Worm (Caenorhabditis elegans) whole organism, young adult: Measurements from ENCODE around the gene acs-4.

Experiments
- F22D6.2 ChIP-seq: sonication (generic microtip); optimal IDR thresholded peaks from 2 replicates; lab custom pipeline; 2016; ENCODE audit warnings: mild to moderate bottlenecking, missing genetic modification characterization, missing compliant biosample characterization
- F23B12.7 ChIP-seq: sonication (generic microtip); optimal IDR thresholded peaks from 2 replicates; lab custom pipeline; 2017; ENCODE audit warnings: missing genetic modification characterization, mild to moderate bottlenecking, missing compliant biosample characterization, antibody characterized with exemption, moderate library complexity; ENCODE audit not compliant: insufficient read depth
- F33H1.4 ChIP-seq: fragments of 200-800 bp; sonication (Bioruptor generic); IDR thresholded peaks from 2 replicates; pipeline ENCODE4 v1.3.6; 2022; ENCODE audit warnings: missing genetic modification reagents, missing genetic modification characterization, missing compliant biosample characterization
- F39B2.1 ChIP-seq: fragments of 200-800 bp; sonication (Bioruptor generic); IDR thresholded peaks from 2 replicates; pipeline ENCODE4 v1.3.6; 2022; ENCODE audit warnings: missing genetic modification reagents, missing genetic modification characterization, missing compliant biosample characterization
- F52B5.7 ChIP-seq: sonication (generic microtip); optimal IDR thresholded peaks from 2 replicates; lab custom pipeline; 2016; ENCODE audit warnings: mild to moderate bottlenecking, missing genetic modification characterization, missing compliant biosample characterization
- K12H6.12 ChIP-seq: fragments of 200-800 bp; sonication (Bioruptor generic); optimal IDR thresholded peaks from 2 replicates; lab custom pipeline; 2018; ENCODE audit warnings: mild to moderate bottlenecking, missing genetic modification characterization, missing compliant biosample characterization
- Y53G8AR.9 ChIP-seq: fragments of 200-800 bp; sonication (Bioruptor generic); conservative IDR thresholded peaks from 2 replicates; pipeline ENCODE4 v1.3.6; 2022; ENCODE audit warnings: missing genetic modification reagents, missing genetic modification characterization, missing compliant biosample characterization
- Y56A3A.18 ChIP-seq: fragments of 200-800 bp; sonication (Bioruptor generic); IDR thresholded peaks from 2 replicates; pipeline ENCODE4 v1.3.6; 2022; ENCODE audit warnings: missing genetic modification reagents, missing genetic modification characterization, missing compliant biosample characterization
- ZK185.1 ChIP-seq: sonication (generic microtip); optimal IDR thresholded peaks from 2 replicates; lab custom pipeline; 2016; ENCODE audit warnings: mild to moderate bottlenecking, missing genetic modification characterization, missing compliant biosample characterization; ENCODE audit not compliant: poor library complexity, severe bottlenecking
- ama-1 ChIP-seq, 3 experiments: fragments of 150-350 bp in 1 of 3; sonication (generic microtip) in 2 of 3; optimal IDR thresholded peaks; 2 replicates each; lab custom pipeline; 2014 to 2018; ENCODE audit warnings: missing biosample characterization in 2 of 3, missing genetic modification characterization in 2 of 3, missing genetic modification reagents in 2 of 3
- aptf-3 ChIP-seq: fragments of 200-800 bp; sonication (Bioruptor generic); IDR thresholded peaks from 2 replicates; pipeline ENCODE4 v1.3.6; 2022; ENCODE audit warnings: missing genetic modification characterization, missing compliant biosample characterization
- athp-1 ChIP-seq: sonication (generic microtip); optimal IDR thresholded peaks from 2 replicates; lab custom pipeline; 2017; ENCODE audit warnings: mild to moderate bottlenecking, missing genetic modification characterization, missing compliant biosample characterization
- attf-6 ChIP-seq: fragments of 200-800 bp; sonication (Bioruptor generic); IDR thresholded peaks from 2 replicates; pipeline ENCODE4 v1.3.6; 2022; ENCODE audit warnings: missing genetic modification reagents, missing genetic modification characterization, missing compliant biosample characterization
- cebp-1 ChIP-seq, 2 experiments: fragments of 200-800 bp in 1 of 2; sonication (Bioruptor generic) in 1 of 2; sonication (generic microtip) in 1 of 2; IDR thresholded peaks in 1 of 2; optimal IDR thresholded peaks in 1 of 2; 2 replicates each; pipeline versions ENCODE4 v1.3.6 to Lab custom; 2017 to 2022; ENCODE audit warnings: missing compliant biosample characterization in 2 of 2, missing genetic modification characterization in 2 of 2, mild to moderate bottlenecking in 1 of 2, missing genetic modification reagents in 1 of 2, moderate library complexity in 1 of 2
- ceh-100 ChIP-seq: fragments of 200-800 bp; sonication (Bioruptor generic); IDR thresholded peaks from 2 replicates; pipeline ENCODE4 v1.3.6; 2022; ENCODE audit warnings: missing genetic modification reagents, missing genetic modification characterization, missing compliant biosample characterization
- ceh-58 ChIP-seq: fragments of 200-800 bp; sonication (Bioruptor generic); IDR thresholded peaks from 2 replicates; pipeline ENCODE4 v1.3.6; 2022; ENCODE audit warnings: missing genetic modification characterization, missing compliant biosample characterization
- chd-7 ChIP-seq: sonication (generic microtip); optimal IDR thresholded peaks from 2 replicates; lab custom pipeline; 2016; ENCODE audit warnings: mild to moderate bottlenecking, missing genetic modification characterization, moderate library complexity, missing compliant biosample characterization
- die-1 ChIP-seq: sonication (generic microtip); optimal IDR thresholded peaks from 2 replicates; lab custom pipeline; 2016; ENCODE audit warnings: missing genotype, mild to moderate bottlenecking, missing genetic modification characterization, missing compliant biosample characterization
- dpff-1 ChIP-seq: sonication (generic microtip); optimal IDR thresholded peaks from 2 replicates; lab custom pipeline; 2017; ENCODE audit warnings: mild to moderate bottlenecking, missing genetic modification characterization, missing compliant biosample characterization
- dpl-1 ChIP-seq: fragments of 150-350 bp; optimal IDR thresholded peaks from 2 replicates; lab custom pipeline; 2014; ENCODE audit warnings: missing biosample characterization, missing genetic modification reagents, missing genetic modification characterization
- egl-44 ChIP-seq: fragments of 200-800 bp; sonication (Bioruptor generic); IDR thresholded peaks from 2 replicates; pipeline ENCODE4 v1.3.6; 2022; ENCODE audit warnings: missing genetic modification reagents, missing genetic modification characterization, missing compliant biosample characterization
- ekl-4 ChIP-seq: fragments of 200-800 bp; sonication (Bioruptor generic); IDR thresholded peaks from 2 replicates; pipeline ENCODE4 v1.3.6; 2022; ENCODE audit warnings: missing genetic modification reagents, missing genetic modification characterization, missing compliant biosample characterization
- hmg-1.2 ChIP-seq: fragments of 200-800 bp; sonication (Bioruptor generic); IDR thresholded peaks from 2 replicates; pipeline ENCODE4 v1.3.6; 2022; ENCODE audit warnings: missing genetic modification reagents, missing genetic modification characterization, missing compliant biosample characterization
- hsf-1 ChIP-seq: fragments of 200-800 bp; sonication (Bioruptor generic); IDR thresholded peaks from 2 replicates; pipeline ENCODE4 v1.3.6; 2022; ENCODE audit warnings: missing genetic modification reagents, missing genetic modification characterization, missing compliant biosample characterization
- let-607 ChIP-seq, 2 experiments: fragments of 200-800 bp in 1 of 2; sonication (Bioruptor generic) in 1 of 2; sonication (generic microtip) in 1 of 2; optimal IDR thresholded peaks; 2 replicates each; lab custom pipeline; 2016 to 2018; ENCODE audit warnings: mild to moderate bottlenecking in 2 of 2, missing compliant biosample characterization in 2 of 2, missing genetic modification characterization in 2 of 2, moderate library complexity in 2 of 2, missing genotype in 1 of 2
- lin-26 ChIP-seq: fragments of 200-800 bp; sonication (Bioruptor generic); IDR thresholded peaks from 2 replicates; pipeline ENCODE4 v1.3.6; 2022; ENCODE audit warnings: missing genetic modification reagents, missing genetic modification characterization, missing compliant biosample characterization
- lin-54 ChIP-seq: fragments of 200-800 bp; sonication (Bioruptor generic); optimal IDR thresholded peaks from 2 replicates; lab custom pipeline; 2018; ENCODE audit warnings: mild to moderate bottlenecking, missing genetic modification characterization, missing compliant biosample characterization
- lsl-1 ChIP-seq: fragments of 200-800 bp; sonication (Bioruptor generic); optimal IDR thresholded peaks from 2 replicates; lab custom pipeline; 2018; ENCODE audit warnings: mild to moderate bottlenecking, missing genetic modification characterization, moderate library complexity, missing compliant biosample characterization
- madf-3 ChIP-seq: fragments of 200-800 bp; sonication (Bioruptor generic); IDR thresholded peaks from 2 replicates; pipeline ENCODE4 v1.3.6; 2022; ENCODE audit warnings: missing genetic modification reagents, missing genetic modification characterization, missing compliant biosample characterization
- madf-6 ChIP-seq: fragments of 200-800 bp; sonication (Bioruptor generic); IDR thresholded peaks from 2 replicates; pipeline ENCODE4 v1.3.6; 2022; ENCODE audit warnings: missing genetic modification reagents, missing genetic modification characterization, missing compliant biosample characterization
- mcd-1 ChIP-seq: fragments of 200-800 bp; sonication (Bioruptor generic); IDR thresholded peaks from 2 replicates; pipeline ENCODE4 v1.3.6; 2022; ENCODE audit warnings: missing genetic modification reagents, missing genetic modification characterization, missing compliant biosample characterization
- nfya-1 ChIP-seq: sonication (generic microtip); optimal IDR thresholded peaks from 2 replicates; lab custom pipeline; 2017; ENCODE audit warnings: antibody characterized with exemption, missing compliant biosample characterization, missing genetic modification characterization, borderline replicate concordance; ENCODE audit not compliant: insufficient read depth
- nhr-120 ChIP-seq: fragments of 200-800 bp; sonication (Bioruptor generic); IDR thresholded peaks from 2 replicates; pipeline ENCODE4 v1.3.6; 2022; ENCODE audit warnings: missing genetic modification characterization, missing compliant biosample characterization
- nhr-90 ChIP-seq: sonication (generic microtip); optimal IDR thresholded peaks from 2 replicates; lab custom pipeline; 2016; ENCODE audit warnings: missing genotype, mild to moderate bottlenecking, missing genetic modification characterization, missing compliant biosample characterization
- pbrm-1 ChIP-seq: fragments of 200-800 bp; sonication (Bioruptor generic); IDR thresholded peaks from 2 replicates; pipeline ENCODE4 v1.3.6; 2022; ENCODE audit warnings: missing genetic modification reagents, missing genetic modification characterization, missing compliant biosample characterization
- rcor-1 ChIP-seq: fragments of 200-800 bp; sonication (Bioruptor generic); IDR thresholded peaks from 2 replicates; pipeline ENCODE4 v1.3.6; 2022; ENCODE audit warnings: missing genetic modification reagents, missing genetic modification characterization, missing compliant biosample characterization
- snpc-3.4 ChIP-seq: sonication (generic microtip); optimal IDR thresholded peaks from 2 replicates; lab custom pipeline; 2017; ENCODE audit warnings: missing genetic modification characterization, mild to moderate bottlenecking, missing compliant biosample characterization, antibody characterized with exemption, moderate library complexity, missing genotype, missing genetic modification reagents
- sptf-2 ChIP-seq: fragments of 200-800 bp; sonication (Bioruptor generic); optimal IDR thresholded peaks from 2 replicates; lab custom pipeline; 2018; ENCODE audit warnings: mild to moderate bottlenecking, missing genetic modification characterization, missing compliant biosample characterization
- tbp1 ChIP-seq: fragments of 200-800 bp; sonication (Bioruptor generic); optimal IDR thresholded peaks from 2 replicates; lab custom pipeline; 2018; ENCODE audit warnings: mild to moderate bottlenecking, missing genetic modification characterization, missing compliant biosample characterization
- tbx-9 ChIP-seq: sonication (generic microtip); optimal IDR thresholded peaks from 2 replicates; lab custom pipeline; 2016; ENCODE audit warnings: borderline replicate concordance, missing genetic modification characterization, inconsistent platforms, missing compliant biosample characterization
- unc-130 ChIP-seq: sonication (generic microtip); optimal IDR thresholded peaks from 2 replicates; lab custom pipeline; 2016; ENCODE audit warnings: missing genetic modification reagents, missing genetic modification characterization, missing compliant biosample characterization
- xnd-1 ChIP-seq: sonication (generic microtip); optimal IDR thresholded peaks from 2 replicates; lab custom pipeline; 2016; ENCODE audit warnings: missing genotype, missing genetic modification reagents, missing genetic modification characterization, missing compliant biosample characterization
- ztf-25 ChIP-seq: fragments of 200-800 bp; sonication (Bioruptor generic); IDR thresholded peaks from 2 replicates; pipeline ENCODE4 v1.3.6; 2022; ENCODE audit warnings: missing genetic modification reagents, missing genetic modification characterization, missing compliant biosample characterization
- ztf-26 ChIP-seq: sonication (generic microtip); optimal IDR thresholded peaks from 2 replicates; lab custom pipeline; 2017; ENCODE audit warnings: missing genetic modification characterization, missing compliant biosample characterization

Gene acs-4

DNA sequence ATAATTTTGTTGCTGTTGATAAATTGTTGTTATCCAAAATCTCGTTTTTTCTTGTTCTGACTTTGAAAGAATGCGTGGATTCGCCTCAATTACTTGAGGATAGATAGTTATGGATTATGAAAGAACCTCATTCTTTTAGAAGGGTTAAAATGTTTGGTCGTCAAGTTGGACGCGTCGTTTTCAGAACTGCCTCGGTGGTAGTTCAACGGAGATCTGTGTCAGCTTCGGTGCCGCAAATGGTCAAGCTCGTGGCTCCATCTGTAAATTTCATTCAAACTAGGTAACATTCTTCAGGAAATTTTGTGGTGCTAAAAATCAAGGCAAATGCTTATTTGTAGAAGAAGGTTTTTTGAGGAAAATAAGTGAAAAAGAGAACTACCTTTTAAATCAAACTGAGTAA is 13.0 kb downstream of the acs-4 start, which contains the start of gene ndab-2 (continued):
- TF ChIP-seq dpl-1 (GFP tag; lab: Kevin White, UChicago) (no peak), attf-6 (peak; percentile 79), tbx-9 (tag; lab: Kevin White, UChicago) (no peak), ztf-25 (GFP tag; lab: Robert Waterston, UW) (peak; percentile 52; the same call in 1 of the 2 replicates), nfya-1 (tag; lab: Kevin White, UChicago) (no peak), ekl-4 (GFP tag; lab: Robert Waterston, UW) (peak; percentile 82), tbp1 (GFP tag; lab: Kevin White, UChicago) (peak; percentile 29), lin-26 (peak; percentile 62; the same call in 1 of the 2 replicates), pbrm-1 (GFP tag; lab: Robert Waterston, UW) (peak; percentile 42; the same call in 1 of the 2 replicates), xnd-1 (tag; lab: Kevin White, UChicago) (no peak), chd-7 (no peak), rcor-1 (peak; percentile 74), cebp-1 (GFP tag; IDR thresholded peaks at IDR 0.05; lab: Robert Waterston, UW) (no peak), cebp-1 (tag; optimal IDR thresholded peaks at IDR 0.05; lab: Kevin White, UChicago) (peak; percentile 49), lsl-1 (peak; percentile 33), hmg-1.2 (GFP tag; lab: Robert Waterston, UW) (peak; percentile 30; the same call in 1 of the 2 replicates), egl-44 (GFP tag; lab: Robert Waterston, UW) (peak; percentile 41; the same call in 1 of the 2 replicates), ceh-58 (GFP tag; lab: Robert Waterston, UW) (0 out of 2 replicates have a peak, but pooled peaks have one; percentile 28), athp-1 (tag; lab: Kevin White, UChicago) (peak; percentile 38), sptf-2 (GFP tag; lab: Kevin White, UChicago) (no peak), mcd-1 (peak; percentile 47; the same call in 1 of the 2 replicates), ceh-100 (GFP tag; lab: Robert Waterston, UW) (peak; percentile 59; the same call in 1 of the 2 replicates), snpc-3.4 (peak; percentile 57), madf-6 (GFP tag; lab: Robert Waterston, UW) (peak; percentile 70), ztf-26 (tag; lab: Kevin White, UChicago) (no peak), hsf-1 (GFP tag; lab: Robert Waterston, UW) (peak; percentile 68; the same call in 1 of the 2 replicates), let-607 (tag; optimal IDR thresholded peaks at IDR 0.05; lab: Kevin White, UChicago) (no peak), F39B2.1 (GFP tag; lab: Robert Waterston, UW) (0 out of 2 replicates have a peak, but pooled peaks have one; percentile 65), Y53G8AR.9 (GFP tag; lab: Robert Waterston, UW) (peak; percentile 89), Y56A3A.18 (GFP tag; lab: Robert Waterston, UW) (peak; percentile 75), ama-1 (optimal IDR thresholded peaks at IDR 0.05; lab: Kevin White, UChicago) (no peak), ama-1 (GFP tag; optimal IDR thresholded peaks at IDR 0.05; lab: Kevin White, UChicago) (peak in 1 of 2 experiments; percentile 73), aptf-3 (GFP tag; lab: Robert Waterston, UW) (0 out of 2 replicates have a peak, but pooled peaks have one; percentile 51), madf-3 (GFP tag; lab: Robert Waterston, UW) (peak; percentile 87), lin-54 (GFP tag; lab: Kevin White, UChicago) (peak; percentile 65), F33H1.4 (peak; percentile 59), nhr-90 (tag; lab: Kevin White, UChicago) (no peak), F22D6.2 (tag; lab: Kevin White, UChicago) (no peak)

DNA sequence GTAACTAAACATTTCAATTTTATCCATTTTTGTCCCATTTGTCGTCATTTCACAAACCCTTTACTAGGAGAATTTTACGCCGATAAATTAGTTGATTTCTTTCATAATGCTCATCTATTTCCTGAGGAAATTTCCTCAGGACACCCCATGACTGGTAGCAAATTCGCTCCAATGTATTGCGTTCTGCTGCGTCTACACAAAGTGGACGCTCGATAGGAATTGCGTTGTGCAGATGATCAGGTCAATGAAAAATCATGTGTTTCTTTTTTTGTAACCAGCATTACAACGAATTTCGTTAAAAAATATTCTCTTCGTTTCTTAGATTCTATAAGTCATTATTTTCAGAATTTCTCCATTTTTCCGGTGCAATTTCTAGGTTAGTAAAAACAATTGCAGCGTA is 14.2 kb downstream of the acs-4 start, which contains the start of gene epg-4:
TSS of gene epg-4 (plus strand) at position 346 of the 400 bp plus-strand sequence.
- TF ChIP-seq K12H6.12 (tag; lab: Kevin White, UChicago): peak; percentile 24
- TF ChIP-seq attf-6: 0 out of 2 replicates have a peak, but pooled peaks have one; percentile 31
- TF ChIP-seq aptf-3 (GFP tag; lab: Robert Waterston, UW): 0 out of 2 replicates have a peak, but pooled peaks have one; percentile 76
- 0 out of 2 replicates have a peak, but pooled peaks have one; percentile 33 for TF ChIP-seq ekl-4 (GFP tag; lab: Robert Waterston, UW)
- TF ChIP-seq let-607 (tag; optimal IDR thresholded peaks at IDR 0.05; lab: Kevin White, UChicago): peak in 1 of 2 experiments; percentile 49
- peak; percentile 64; the same call in 1 of the 2 replicates for TF ChIP-seq lin-26
- peak; percentile 24 for TF ChIP-seq ZK185.1 (tag; lab: Kevin White, UChicago)
- peak; percentile 49 for TF ChIP-seq die-1
- TF ChIP-seq hsf-1 (GFP tag; lab: Robert Waterston, UW): peak; percentile 54; the same call in 1 of the 2 replicates
- no peak for TF ChIP-seq dpff-1 (tag; lab: Kevin White, UChicago)
- peak; percentile 25 for TF ChIP-seq F52B5.7 (tag; lab: Kevin White, UChicago)
- TF ChIP-seq nhr-120 (GFP tag; lab: Robert Waterston, UW): no peak
- TF ChIP-seq unc-130 (GFP tag; lab: Kevin White, UChicago): peak; percentile 29
- peak; percentile 34 for TF ChIP-seq athp-1 (tag; lab: Kevin White, UChicago)
- TF ChIP-seq Y53G8AR.9 (GFP tag; lab: Robert Waterston, UW): 0 out of 2 replicates have a peak, but pooled peaks have one; percentile 45
- TF ChIP-seq F23B12.7 (tag; lab: Kevin White, UChicago): peak; percentile 13
